Worm (Caenorhabditis elegans) whole organism, young adult: Measurements from ENCODE around the gene cyp-23A1.
A peak's percentile ranks its signal among the peaks of the same experiment; 100 is the strongest.

Experiments used
- B0261.1 ChIP-seq: sonication (generic microtip); optimal IDR thresholded peaks from 2 replicates; lab custom pipeline; 2016; ENCODE audit warnings: mild to moderate bottlenecking, missing genetic modification characterization, moderate library complexity, missing compliant biosample characterization
- B0336.3 ChIP-seq: fragments of 200-800 bp; sonication (Bioruptor generic); IDR thresholded peaks from 2 replicates; pipeline ENCODE4 v1.3.6; 2022; ENCODE audit warnings: missing genetic modification characterization, missing compliant biosample characterization
- D2030.7 ChIP-seq: fragments of 200-800 bp; sonication (Bioruptor generic); IDR thresholded peaks from 2 replicates; pipeline ENCODE4 v1.3.6; 2022; ENCODE audit warnings: missing genetic modification reagents, missing genetic modification characterization, missing compliant biosample characterization
- F33H1.4 ChIP-seq: fragments of 200-800 bp; sonication (Bioruptor generic); IDR thresholded peaks from 2 replicates; pipeline ENCODE4 v1.3.6; 2022; ENCODE audit warnings: missing genetic modification reagents, missing genetic modification characterization, missing compliant biosample characterization
- F37B4.10 ChIP-seq: fragments of 200-800 bp; sonication (Bioruptor generic); IDR thresholded peaks from 2 replicates; pipeline ENCODE4 v1.3.6; 2022; ENCODE audit warnings: missing genetic modification characterization, missing compliant biosample characterization
- F57C9.4 ChIP-seq: sonication (generic microtip); optimal IDR thresholded peaks from 2 replicates; lab custom pipeline; 2017; ENCODE audit warnings: mild to moderate bottlenecking, missing genetic modification characterization, missing compliant biosample characterization
- Y56A3A.18 ChIP-seq: fragments of 200-800 bp; sonication (Bioruptor generic); IDR thresholded peaks from 2 replicates; pipeline ENCODE4 v1.3.6; 2022; ENCODE audit warnings: missing genetic modification reagents, missing genetic modification characterization, missing compliant biosample characterization
- Y79H2A.3 ChIP-seq: fragments of 200-800 bp; sonication (Bioruptor generic); conservative IDR thresholded peaks from 2 replicates; pipeline ENCODE4 v1.3.6; 2022; ENCODE audit warnings: missing genetic modification reagents, missing genetic modification characterization, missing compliant biosample characterization
- Y95B8A.8 ChIP-seq: fragments of 200-800 bp; sonication (Bioruptor generic); IDR thresholded peaks from 2 replicates; pipeline ENCODE4 v1.3.6; 2022; ENCODE audit warnings: missing genetic modification reagents, missing genetic modification characterization, missing compliant biosample characterization
- ama-1 ChIP-seq, 3 experiments: fragments of 150-350 bp in 1 of 3; sonication (generic microtip) in 2 of 3; optimal IDR thresholded peaks; 2 replicates each; lab custom pipeline; 2014 to 2018; ENCODE audit warnings: missing biosample characterization in 2 of 3, missing genetic modification characterization in 2 of 3, missing genetic modification reagents in 2 of 3
- attf-5 ChIP-seq: fragments of 200-800 bp; sonication (Bioruptor generic); optimal IDR thresholded peaks from 2 replicates; lab custom pipeline; 2018; ENCODE audit warnings: mild to moderate bottlenecking, missing genetic modification characterization, missing compliant biosample characterization
- ccch-3 ChIP-seq: fragments of 200-800 bp; sonication (Bioruptor generic); optimal IDR thresholded peaks from 2 replicates; lab custom pipeline; 2018; ENCODE audit warnings: mild to moderate bottlenecking, missing genetic modification characterization, missing compliant biosample characterization
- ceh-100 ChIP-seq: fragments of 200-800 bp; sonication (Bioruptor generic); IDR thresholded peaks from 2 replicates; pipeline ENCODE4 v1.3.6; 2022; ENCODE audit warnings: missing genetic modification reagents, missing genetic modification characterization, missing compliant biosample characterization
- ceh-91 ChIP-seq: fragments of 200-800 bp; sonication (Bioruptor generic); IDR thresholded peaks from 2 replicates; pipeline ENCODE4 v1.3.6; 2022; ENCODE audit warnings: missing genetic modification reagents, missing genetic modification characterization, missing compliant biosample characterization
- die-1 ChIP-seq: sonication (generic microtip); optimal IDR thresholded peaks from 2 replicates; lab custom pipeline; 2016; ENCODE audit warnings: missing genotype, mild to moderate bottlenecking, missing genetic modification characterization, missing compliant biosample characterization
- dox-1 ChIP-seq: fragments of 200-800 bp; sonication (Bioruptor generic); IDR thresholded peaks from 2 replicates; pipeline ENCODE4 v1.3.6; 2022; ENCODE audit warnings: missing genetic modification reagents, missing genetic modification characterization, missing compliant biosample characterization
- egl-44 ChIP-seq: fragments of 200-800 bp; sonication (Bioruptor generic); IDR thresholded peaks from 2 replicates; pipeline ENCODE4 v1.3.6; 2022; ENCODE audit warnings: missing genetic modification reagents, missing genetic modification characterization, missing compliant biosample characterization
- egrh-3 ChIP-seq: fragments of 200-800 bp; sonication (Bioruptor generic); IDR thresholded peaks from 2 replicates; pipeline ENCODE4 v1.3.6; 2022; ENCODE audit warnings: missing genetic modification reagents, missing genetic modification characterization, missing compliant biosample characterization
- hmg-1.2 ChIP-seq: fragments of 200-800 bp; sonication (Bioruptor generic); IDR thresholded peaks from 2 replicates; pipeline ENCODE4 v1.3.6; 2022; ENCODE audit warnings: missing genetic modification reagents, missing genetic modification characterization, missing compliant biosample characterization
- lin-26 ChIP-seq: fragments of 200-800 bp; sonication (Bioruptor generic); IDR thresholded peaks from 2 replicates; pipeline ENCODE4 v1.3.6; 2022; ENCODE audit warnings: missing genetic modification reagents, missing genetic modification characterization, missing compliant biosample characterization
- lir-1 ChIP-seq: fragments of 200-800 bp; sonication (Bioruptor generic); conservative IDR thresholded peaks from 2 replicates; pipeline ENCODE4 v1.3.6; 2022; ENCODE audit warnings: missing genetic modification reagents, missing genetic modification characterization, missing compliant biosample characterization
- lsl-1 ChIP-seq: fragments of 200-800 bp; sonication (Bioruptor generic); optimal IDR thresholded peaks from 2 replicates; lab custom pipeline; 2018; ENCODE audit warnings: mild to moderate bottlenecking, missing genetic modification characterization, moderate library complexity, missing compliant biosample characterization
- madf-6 ChIP-seq: fragments of 200-800 bp; sonication (Bioruptor generic); IDR thresholded peaks from 2 replicates; pipeline ENCODE4 v1.3.6; 2022; ENCODE audit warnings: missing genetic modification reagents, missing genetic modification characterization, missing compliant biosample characterization
- mcd-1 ChIP-seq: fragments of 200-800 bp; sonication (Bioruptor generic); IDR thresholded peaks from 2 replicates; pipeline ENCODE4 v1.3.6; 2022; ENCODE audit warnings: missing genetic modification reagents, missing genetic modification characterization, missing compliant biosample characterization
- nfya-1 ChIP-seq: sonication (generic microtip); optimal IDR thresholded peaks from 2 replicates; lab custom pipeline; 2017; ENCODE audit warnings: antibody characterized with exemption, missing compliant biosample characterization, missing genetic modification characterization, borderline replicate concordance; ENCODE audit not compliant: insufficient read depth
- nfya-2 ChIP-seq: fragments of 200-800 bp; sonication (Bioruptor generic); IDR thresholded peaks from 2 replicates; pipeline ENCODE4 v1.3.6; 2022; ENCODE audit warnings: missing genetic modification reagents, missing genetic modification characterization, missing compliant biosample characterization
- nfyb-1 ChIP-seq: fragments of 200-800 bp; sonication (Bioruptor generic); IDR thresholded peaks from 2 replicates; pipeline ENCODE4 v1.3.6; 2022; ENCODE audit warnings: missing genetic modification reagents, missing genetic modification characterization, missing compliant biosample characterization
- nhr-120 ChIP-seq: fragments of 200-800 bp; sonication (Bioruptor generic); IDR thresholded peaks from 2 replicates; pipeline ENCODE4 v1.3.6; 2022; ENCODE audit warnings: missing genetic modification characterization, missing compliant biosample characterization
- nhr-80 ChIP-seq: sonication (generic microtip); optimal IDR thresholded peaks from 2 replicates; lab custom pipeline; 2016; ENCODE audit warnings: missing genetic modification characterization, missing compliant biosample characterization
- nhr-90 ChIP-seq: sonication (generic microtip); optimal IDR thresholded peaks from 2 replicates; lab custom pipeline; 2016; ENCODE audit warnings: missing genotype, mild to moderate bottlenecking, missing genetic modification characterization, missing compliant biosample characterization
- pbrm-1 ChIP-seq: fragments of 200-800 bp; sonication (Bioruptor generic); IDR thresholded peaks from 2 replicates; pipeline ENCODE4 v1.3.6; 2022; ENCODE audit warnings: missing genetic modification reagents, missing genetic modification characterization, missing compliant biosample characterization
- repo-1 ChIP-seq: sonication (generic microtip); optimal IDR thresholded peaks from 2 replicates; lab custom pipeline; 2017; ENCODE audit warnings: mild to moderate bottlenecking, missing genetic modification characterization, missing compliant biosample characterization
- rpc-1 ChIP-seq, 2 experiments: fragments of 150-350 bp in 1 of 2; sonication (generic microtip) in 1 of 2; optimal IDR thresholded peaks; 2 replicates each; lab custom pipeline; 2014 to 2018; ENCODE audit warnings: missing biosample characterization in 1 of 2, missing genetic modification characterization in 1 of 2, missing genetic modification reagents in 1 of 2, missing genotype in 1 of 2
- sdz-38 ChIP-seq: sonication (generic microtip); optimal IDR thresholded peaks from 2 replicates; lab custom pipeline; 2016; ENCODE audit warnings: missing genotype, missing genetic modification characterization, missing compliant biosample characterization
- sea-2 ChIP-seq: fragments of 200-800 bp; sonication (Bioruptor generic); IDR thresholded peaks from 2 replicates; pipeline ENCODE4 v1.3.6; 2022; ENCODE audit warnings: missing genetic modification characterization, missing compliant biosample characterization
- snpc-1.3 ChIP-seq: sonication (generic microtip); optimal IDR thresholded peaks from 2 replicates; lab custom pipeline; 2017; ENCODE audit warnings: missing genetic modification characterization, mild to moderate bottlenecking, missing compliant biosample characterization, antibody characterized with exemption, moderate library complexity, missing genotype, missing genetic modification reagents; ENCODE audit not compliant: insufficient read depth
- snpc-3.4 ChIP-seq: sonication (generic microtip); optimal IDR thresholded peaks from 2 replicates; lab custom pipeline; 2017; ENCODE audit warnings: missing genetic modification characterization, mild to moderate bottlenecking, missing compliant biosample characterization, antibody characterized with exemption, moderate library complexity, missing genotype, missing genetic modification reagents
- tbp1 ChIP-seq: fragments of 200-800 bp; sonication (Bioruptor generic); optimal IDR thresholded peaks from 2 replicates; lab custom pipeline; 2018; ENCODE audit warnings: mild to moderate bottlenecking, missing genetic modification characterization, missing compliant biosample characterization
- xnd-1 ChIP-seq: sonication (generic microtip); optimal IDR thresholded peaks from 2 replicates; lab custom pipeline; 2016; ENCODE audit warnings: missing genotype, missing genetic modification reagents, missing genetic modification characterization, missing compliant biosample characterization
- ztf-18 ChIP-seq: sonication (generic microtip); optimal IDR thresholded peaks from 2 replicates; lab custom pipeline; 2016; ENCODE audit warnings: missing genotype, mild to moderate bottlenecking, missing genetic modification characterization, missing compliant biosample characterization

Gene cyp-23A1

ce11 chrII:4562503-4563000 is 50.5 kb downstream of the cyp-23A1 start, which contains the start of gene dao-2:
Gene dao-2 (plus strand): TSS chrII:4562950.
- no peak for TF ChIP-seq nhr-120 (GFP tag; lab: Robert Waterston, UW)
- TF ChIP-seq nfyb-1 (GFP tag; lab: Robert Waterston, UW): no peak
- TF ChIP-seq F37B4.10: no peak
- no peak for TF ChIP-seq Y79H2A.3 (GFP tag; lab: Robert Waterston, UW)
- TF ChIP-seq nfya-2: no peak
- no peak for TF ChIP-seq ama-1 (optimal IDR thresholded peaks at IDR 0.05; lab: Kevin White, UChicago)
- no peak for TF ChIP-seq ama-1 (GFP tag; optimal IDR thresholded peaks at IDR 0.05; lab: Kevin White, UChicago)
- no peak for TF ChIP-seq sdz-38 (tag; lab: Kevin White, UChicago)
- no peak for TF ChIP-seq F57C9.4 (tag; lab: Kevin White, UChicago)

DNA sequence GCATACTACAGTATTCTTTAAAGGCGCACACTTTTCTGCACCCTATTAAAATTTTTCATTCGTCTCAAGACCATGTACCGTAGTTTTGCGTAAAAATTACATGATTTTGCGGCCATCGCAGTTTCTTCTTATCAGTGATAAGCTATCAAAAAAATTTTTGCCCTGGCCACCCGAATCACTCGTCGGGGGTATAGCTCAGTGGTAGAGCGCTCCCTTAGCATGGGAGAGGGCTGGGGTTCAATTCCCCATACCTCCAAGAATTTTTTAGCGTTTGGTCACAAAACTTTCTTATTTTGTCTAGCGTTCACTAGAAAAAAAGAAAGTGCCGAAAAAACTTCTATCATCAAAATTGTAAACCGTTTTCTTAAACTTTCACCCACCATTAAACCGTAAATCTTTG is 53.2 kb downstream of the cyp-23A1 start:
- no peak for TF ChIP-seq mcd-1 (GFP tag; lab: Robert Waterston, UW)
- TF ChIP-seq dox-1: peak; percentile 25; the same call in 1 of the 2 replicates
- TF ChIP-seq ceh-100 (GFP tag; lab: Robert Waterston, UW): 0 out of 2 replicates have a peak, but pooled peaks have one; percentile 18
- TF ChIP-seq egrh-3 (GFP tag; lab: Robert Waterston, UW): no peak
- TF ChIP-seq lsl-1 (GFP tag; lab: Kevin White, UChicago): peak; percentile 58
- peak; percentile 55 for TF ChIP-seq rpc-1 (optimal IDR thresholded peaks at IDR 0.05; lab: Kevin White, UChicago)
- TF ChIP-seq rpc-1 (tag; optimal IDR thresholded peaks at IDR 0.05; lab: Kevin White, UChicago): peak; percentile 82
- TF ChIP-seq tbp1 (GFP tag; lab: Kevin White, UChicago): peak; percentile 87
- TF ChIP-seq pbrm-1 (GFP tag; lab: Robert Waterston, UW): no peak
- peak; percentile 7 for TF ChIP-seq attf-5 (GFP tag; lab: Kevin White, UChicago)
- TF ChIP-seq lir-1 (GFP tag; lab: Robert Waterston, UW): no peak
- peak; percentile 33; the same call in 1 of the 2 replicates for TF ChIP-seq Y56A3A.18
- peak; percentile 17; the same call in 1 of the 2 replicates for TF ChIP-seq D2030.7 (GFP tag; lab: Robert Waterston, UW)
- TF ChIP-seq xnd-1: peak; percentile 17
- TF ChIP-seq nhr-80 (tag; lab: Kevin White, UChicago): peak; percentile 36
- 0 out of 2 replicates have a peak, but pooled peaks have one; percentile 27 for TF ChIP-seq ceh-91 (GFP tag; lab: Robert Waterston, UW)
- peak; percentile 45 for TF ChIP-seq F33H1.4
- TF ChIP-seq ama-1 (optimal IDR thresholded peaks at IDR 0.05; lab: Kevin White, UChicago): no peak
- TF ChIP-seq ama-1 (GFP tag; optimal IDR thresholded peaks at IDR 0.05; lab: Kevin White, UChicago): peak in 1 of 2 experiments; percentile 12
- TF ChIP-seq madf-6 (GFP tag; lab: Robert Waterston, UW): peak; percentile 42; the same call in 1 of the 2 replicates
- TF ChIP-seq snpc-1.3: peak; percentile 16
- peak; percentile 59; the same call in 1 of the 2 replicates for TF ChIP-seq nfyb-1 (GFP tag; lab: Robert Waterston, UW)
- peak; percentile 73 for TF ChIP-seq B0261.1 (tag; lab: Kevin White, UChicago)
- no peak; the same call in 1 of the 2 replicates for TF ChIP-seq hmg-1.2
- peak; percentile 77 for TF ChIP-seq lin-26 (GFP tag; lab: Robert Waterston, UW)
- no peak for TF ChIP-seq Y95B8A.8 (GFP tag; lab: Robert Waterston, UW)
- no peak for TF ChIP-seq sea-2
- peak; percentile 23 for TF ChIP-seq repo-1
- TF ChIP-seq ccch-3 (GFP tag; lab: Kevin White, UChicago): no peak
- peak; percentile 46 for TF ChIP-seq nhr-90 (tag; lab: Kevin White, UChicago)
- TF ChIP-seq nfya-1: no peak
- 0 out of 2 replicates have a peak, but pooled peaks have one; percentile 22 for TF ChIP-seq B0336.3
- TF ChIP-seq ztf-18 (tag; lab: Kevin White, UChicago): peak; percentile 25
- peak; percentile 67 for TF ChIP-seq die-1
- 0 out of 2 replicates have a peak, but pooled peaks have one; percentile 22 for TF ChIP-seq egl-44 (GFP tag; lab: Robert Waterston, UW)
- peak; percentile 51 for TF ChIP-seq snpc-3.4
